Fruit fly (Drosophila melanogaster): ENCODE results near the gene Sol1.

dm6 chr3R:12379708-12380107 is 6.3 kb upstream of the Sol1 start, which contains the start of gene GstD8:
- no peak for TF ChIP-seq h (optimal IDR thresholded peaks at IDR 0.05)
- no peak for TF ChIP-seq psq (optimal IDR thresholded peaks at IDR 0.05)
- TF ChIP-seq Myc (optimal IDR thresholded peaks at IDR 0.05): no peak
- no peak for TF ChIP-seq ttk (optimal IDR thresholded peaks at IDR 0.05)
- TF ChIP-seq insv (optimal IDR thresholded peaks at IDR 0.05): no peak

Measured in Kc167 (cell line).